Worm (Caenorhabditis elegans) whole organism, L3 larva: ENCODE results near the gene K07F5.22.
"Not testable (repeated sequence)": the region's sequence is repeated elsewhere in the genome, so short reads cannot be mapped to it uniquely, and the experiment has no call there.

ENCODE experiments used
- ZK546.5 ChIP-seq: sonication (generic microtip); optimal IDR thresholded peaks from 2 replicates; lab custom pipeline; 2017; ENCODE audit warnings: missing biosample characterization, missing genetic modification characterization
- aly-2 ChIP-seq: fragments of 150-350 bp; optimal IDR thresholded peaks from 2 replicates; lab custom pipeline; 2014; ENCODE audit warnings: missing biosample characterization, missing genetic modification characterization
- ceh-16 ChIP-seq: sonication (generic microtip); optimal IDR thresholded peaks from 2 replicates; lab custom pipeline; 2017; ENCODE audit warnings: missing biosample characterization, missing genetic modification characterization
- ceh-28 ChIP-seq: fragments of 150-350 bp; optimal IDR thresholded peaks from 2 replicates; lab custom pipeline; 2014; ENCODE audit warnings: missing biosample characterization, missing genetic modification reagents, missing genetic modification characterization
- ceh-9 ChIP-seq: sonication (generic microtip); optimal IDR thresholded peaks from 2 replicates; lab custom pipeline; 2018; ENCODE audit warnings: missing biosample characterization, missing genetic modification characterization
- daf-12 ChIP-seq: fragments of 150-350 bp; optimal IDR thresholded peaks from 2 replicates; lab custom pipeline; 2014; ENCODE audit warnings: missing biosample characterization, missing genetic modification reagents, missing genetic modification characterization
- egl-27 ChIP-seq: sonication (generic microtip); optimal IDR thresholded peaks from 4 replicates; lab custom pipeline; 2017; ENCODE audit warnings: missing biosample characterization, missing genetic modification reagents, missing genetic modification characterization
- egl-5 ChIP-seq: fragments of 150-350 bp; optimal IDR thresholded peaks from 2 replicates; lab custom pipeline; 2017; ENCODE audit warnings: missing biosample characterization, missing genetic modification reagents, missing genetic modification characterization, inconsistent platforms
- elt-1 ChIP-seq: fragments of 150-350 bp; optimal IDR thresholded peaks from 2 replicates; lab custom pipeline; 2014; ENCODE audit warnings: missing biosample characterization, missing genetic modification characterization
- elt-2 ChIP-seq: sonication (generic microtip); optimal IDR thresholded peaks from 2 replicates; lab custom pipeline; 2016; ENCODE audit warnings: missing genetic modification reagents, mild to moderate bottlenecking, missing genetic modification characterization, missing compliant biosample characterization
- elt-3 ChIP-seq, 3 experiments: fragments of 150-350 bp in 1 of 3; sonication (generic microtip) in 2 of 3; optimal IDR thresholded peaks; 2 replicates in 2 of 3; 4 replicates in 1 of 3; lab custom pipeline; 2014 to 2017; ENCODE audit warnings: missing biosample characterization in 3 of 3, missing genetic modification characterization in 3 of 3
- eor-1 ChIP-seq, 2 experiments: fragments of 150-350 bp; optimal IDR thresholded peaks; 2 replicates each; lab custom pipeline; 2014 to 2018; ENCODE audit warnings: missing biosample characterization in 2 of 2, missing genetic modification characterization in 2 of 2
- fkh-10 ChIP-seq: sonication (generic microtip); optimal IDR thresholded peaks from 2 replicates; lab custom pipeline; 2017; ENCODE audit warnings: missing biosample characterization, missing genetic modification reagents, missing genetic modification characterization
- fkh-2 ChIP-seq: fragments of 150-350 bp; optimal IDR thresholded peaks from 2 replicates; lab custom pipeline; 2014; ENCODE audit warnings: missing biosample characterization, missing genetic modification reagents, missing genetic modification characterization
- fos-1 ChIP-seq: fragments of 150-350 bp; optimal IDR thresholded peaks from 2 replicates; lab custom pipeline; 2014; ENCODE audit warnings: missing biosample characterization, missing genetic modification characterization
- hmg-11 ChIP-seq: sonication (generic microtip); optimal IDR thresholded peaks from 2 replicates; lab custom pipeline; 2016; ENCODE audit warnings: missing genetic modification characterization, missing compliant biosample characterization
- jun-1 ChIP-seq: fragments of 150-350 bp; optimal IDR thresholded peaks from 2 replicates; lab custom pipeline; 2014; ENCODE audit warnings: missing biosample characterization, missing genetic modification reagents, missing genetic modification characterization
- lin-15B ChIP-seq: fragments of 150-350 bp; optimal IDR thresholded peaks from 2 replicates; lab custom pipeline; 2014; ENCODE audit warnings: missing biosample characterization, missing genetic modification characterization
- lin-39 ChIP-seq: fragments of 150-350 bp; optimal IDR thresholded peaks from 2 replicates; lab custom pipeline; 2018; ENCODE audit warnings: missing biosample characterization, missing genetic modification reagents, missing genetic modification characterization
- mdl-1 ChIP-seq: fragments of 150-350 bp; optimal IDR thresholded peaks from 2 replicates; lab custom pipeline; 2014; ENCODE audit warnings: missing biosample characterization, missing genetic modification characterization
- mml-1 ChIP-seq: fragments of 150-350 bp; sonication (generic microtip); optimal IDR thresholded peaks from 3 replicates; lab custom pipeline; 2014; ENCODE audit warnings: missing biosample characterization, missing genetic modification characterization
- nfya-1 ChIP-seq: sonication (generic microtip); optimal IDR thresholded peaks from 2 replicates; lab custom pipeline; 2017; ENCODE audit warnings: missing genetic modification characterization, mild to moderate bottlenecking, missing compliant biosample characterization, antibody characterized with exemption, moderate library complexity; ENCODE audit not compliant: insufficient read depth
- nhr-12 ChIP-seq: fragments of 150-350 bp; optimal IDR thresholded peaks from 2 replicates; lab custom pipeline; 2014; ENCODE audit warnings: missing biosample characterization, missing genetic modification characterization
- nhr-23 ChIP-seq: fragments of 150-350 bp; optimal IDR thresholded peaks from 2 replicates; lab custom pipeline; 2014; ENCODE audit warnings: missing biosample characterization, missing genetic modification reagents, missing genetic modification characterization
- nhr-25 ChIP-seq: sonication (generic microtip); optimal IDR thresholded peaks from 2 replicates; lab custom pipeline; 2017; ENCODE audit warnings: missing biosample characterization, missing genetic modification characterization
- nhr-67 ChIP-seq: fragments of 150-350 bp; optimal IDR thresholded peaks from 2 replicates; lab custom pipeline; 2014; ENCODE audit warnings: missing biosample characterization, missing genetic modification characterization
- pha-4 ChIP-seq: fragments of 150-350 bp; optimal IDR thresholded peaks from 2 replicates; lab custom pipeline; 2014; ENCODE audit warnings: missing biosample characterization, missing genetic modification reagents, missing genetic modification characterization
- skn-1 ChIP-seq: fragments of 150-350 bp; optimal IDR thresholded peaks from 2 replicates; lab custom pipeline; 2014; ENCODE audit warnings: missing biosample characterization, missing genetic modification characterization
- snpc-4 ChIP-seq: fragments of 150-350 bp; optimal IDR thresholded peaks from 2 replicates; lab custom pipeline; 2014; ENCODE audit warnings: missing biosample characterization, missing genetic modification characterization
- tbx-2 ChIP-seq: sonication (generic microtip); optimal IDR thresholded peaks from 2 replicates; lab custom pipeline; 2016; ENCODE audit warnings: mild to moderate bottlenecking, missing genetic modification characterization, missing compliant biosample characterization
- unc-62 ChIP-seq: fragments of 150-350 bp; sonication (generic microtip); optimal IDR thresholded peaks from 4 replicates; lab custom pipeline; 2014; ENCODE audit warnings: missing biosample characterization, missing genetic modification reagents, missing genetic modification characterization
- zag-1 ChIP-seq: fragments of 150-350 bp; optimal IDR thresholded peaks from 2 replicates; lab custom pipeline; 2014; ENCODE audit warnings: missing biosample characterization, missing genetic modification characterization
- ztf-4 ChIP-seq: fragments of 150-350 bp; optimal IDR thresholded peaks from 2 replicates; lab custom pipeline; 2014; ENCODE audit warnings: missing biosample characterization, missing genetic modification characterization

K07F5.22 gene

DNA sequence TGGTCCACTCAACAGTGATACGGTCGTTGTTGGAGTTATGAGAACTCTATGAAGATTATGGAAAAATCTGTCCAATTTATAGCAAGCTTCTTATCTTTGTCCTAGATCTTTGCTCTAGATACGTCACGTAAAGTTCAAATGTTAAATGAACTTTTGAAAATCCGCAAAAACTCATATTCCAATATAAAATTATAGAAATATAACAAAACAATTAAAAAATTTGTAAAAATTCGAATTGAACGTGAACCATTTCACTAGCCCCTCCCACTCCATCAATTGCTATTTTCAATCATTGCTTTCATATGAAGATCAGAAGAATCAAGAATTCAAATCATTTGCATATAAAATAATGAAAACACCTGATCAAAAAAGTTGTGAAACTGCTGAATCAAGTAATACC lies 32.3 kb upstream of the K07F5.22 start, which contains the start of gene kin-21:
Gene kin-21 (plus strand): TSS at position 301 of the 400 bp plus-strand sequence.
- TF ChIP-seq snpc-4 (tag; lab: Kevin White, UChicago), result no peak
- TF ChIP-seq mdl-1, result no peak
- no peak for TF ChIP-seq daf-12 (tag; lab: Kevin White, UChicago)
- TF ChIP-seq zag-1 (tag; lab: Kevin White, UChicago), result no peak
- no peak for TF ChIP-seq nhr-67 (tag; lab: Kevin White, UChicago)
- TF ChIP-seq elt-2 (tag; lab: Kevin White, UChicago), result no peak
- TF ChIP-seq ceh-28 (tag; lab: Kevin White, UChicago), result no peak

DNA sequence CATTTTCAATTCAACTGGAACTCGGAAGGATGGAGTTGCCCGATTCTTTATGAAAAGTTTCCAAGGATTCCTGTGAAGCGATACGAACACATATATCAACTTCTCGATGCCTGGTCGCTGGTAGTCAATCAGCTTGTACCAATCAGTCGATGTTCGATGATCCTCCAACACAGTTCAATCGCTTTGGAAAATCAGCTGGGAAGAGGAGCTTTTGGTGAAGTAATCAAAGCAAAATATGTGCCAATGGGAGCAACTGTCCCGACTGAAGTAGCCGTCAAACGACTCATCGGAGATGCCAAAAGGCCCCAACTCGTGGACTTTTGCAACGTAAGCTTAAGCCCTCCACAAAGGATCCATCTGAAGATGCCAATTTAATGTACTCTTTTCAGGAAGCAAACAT lies 31.5 kb upstream of the K07F5.22 start:
- TF ChIP-seq ceh-28 (tag; lab: Kevin White, UChicago), result no peak
- no peak for TF ChIP-seq snpc-4 (tag; lab: Kevin White, UChicago)
- TF ChIP-seq ZK546.5 (tag; lab: Kevin White, UChicago), result no peak
- TF ChIP-seq lin-15B, result no peak
- TF ChIP-seq lin-39 (tag; lab: Kevin White, UChicago), result no peak
- no peak for TF ChIP-seq nhr-23 (tag; lab: Kevin White, UChicago)
- TF ChIP-seq ceh-16 (tag; lab: Kevin White, UChicago), result no peak
- no peak for TF ChIP-seq fkh-10 (GFP tag; lab: Kevin White, UChicago)
- TF ChIP-seq hmg-11, result no peak
- TF ChIP-seq mml-1 (tag; lab: Kevin White, UChicago), result no peak
- no peak for TF ChIP-seq fos-1
- no peak for TF ChIP-seq jun-1 (tag; lab: Kevin White, UChicago)
- no peak for TF ChIP-seq zag-1 (tag; lab: Kevin White, UChicago)
- TF ChIP-seq pha-4 (tag; lab: Kevin White, UChicago), result no peak
- no peak for TF ChIP-seq tbx-2
- TF ChIP-seq egl-27, result no peak

ce11 chrIV:9836317-9836716 lies 28.6 kb upstream of the K07F5.22 start, which contains the start of gene msp-81:
msp-81 (minus strand) TSS chrIV:9836417.
- TF ChIP-seq nfya-1 (tag; lab: Kevin White, UChicago) (no peak), mml-1 (tag; lab: Kevin White, UChicago) (no peak), eor-1 (tag; optimal IDR thresholded peaks at IDR 0.05; lab: Kevin White, UChicago) (no peak), zag-1 (tag; lab: Kevin White, UChicago) (no peak), skn-1 (no peak), elt-1 (no peak), hmg-11 (no peak), aly-2 (tag; lab: Kevin White, UChicago) (no peak), jun-1 (tag; lab: Kevin White, UChicago) (no peak), mdl-1 (no peak), elt-3 (tag; optimal IDR thresholded peaks at IDR 0.05; lab: Kevin White, UChicago) (no peak)
- TF ChIP-seq, all 47 proteins: peak for 0

DNA sequence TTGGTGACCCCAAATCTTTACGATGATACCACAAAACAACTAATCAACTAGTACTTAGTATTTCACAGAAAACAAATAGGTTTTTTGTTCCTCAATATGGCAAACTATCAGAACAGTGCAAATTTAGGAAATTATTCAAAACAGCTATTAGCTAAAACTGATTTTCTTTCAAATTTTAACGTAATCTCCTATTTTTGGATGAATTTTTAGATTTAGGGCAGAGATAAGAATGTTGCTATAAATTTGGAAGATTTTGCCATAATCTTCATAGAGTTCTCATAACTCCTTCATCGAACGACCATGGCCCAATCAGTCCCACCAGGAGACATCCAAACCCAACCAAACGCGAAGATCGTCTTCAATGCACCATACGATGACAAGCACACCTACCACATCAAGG lies 27.5 kb upstream of the K07F5.22 start, which contains the start of gene msp-10:
Gene msp-10 (plus strand): TSS at position 301 of the 400 bp plus-strand sequence.
- not testable (repeated sequence) for TF ChIP-seq snpc-4 (tag; lab: Kevin White, UChicago); ceh-16 (tag; lab: Kevin White, UChicago); mdl-1

DNA sequence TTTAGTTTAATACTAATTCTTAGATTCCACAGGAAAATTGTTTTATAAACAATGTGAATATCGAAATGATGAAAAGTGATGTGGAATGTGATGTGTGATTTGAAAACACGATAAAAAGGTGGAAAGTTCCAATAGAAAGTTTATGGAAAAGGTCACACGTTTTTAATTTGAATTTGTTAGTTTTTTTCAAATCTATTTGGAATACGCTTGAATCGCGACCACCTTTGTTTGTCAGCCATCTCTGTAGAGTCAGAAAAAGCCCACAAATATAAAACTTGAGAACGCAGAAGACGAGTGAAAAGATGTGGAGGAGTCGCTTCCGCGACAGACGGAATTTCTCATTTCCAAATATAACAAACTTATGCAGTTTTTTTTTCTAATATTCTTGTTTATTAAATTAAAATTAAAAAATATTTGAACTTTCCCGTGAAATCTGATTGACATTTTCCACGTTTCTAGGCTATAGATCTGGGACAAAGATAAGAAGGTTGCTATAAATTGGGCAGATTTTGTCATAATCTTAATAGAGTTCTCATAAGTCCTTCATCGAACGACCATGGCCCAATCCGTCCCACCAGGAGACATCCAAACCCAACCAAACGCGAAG lies 23.8 kb upstream of the K07F5.22 start, which contains the start of the genes kin-24 and msp-56:
Gene kin-24 (minus strand): TSS at position 101 of the 607 bp plus-strand sequence.
Gene msp-56 (plus strand): TSS at position 557 of the 607 bp plus-strand sequence.
- TF ChIP-seq pha-4 (tag; lab: Kevin White, UChicago), result no peak
- no peak for TF ChIP-seq ztf-4
- TF ChIP-seq ZK546.5 (tag; lab: Kevin White, UChicago), result no peak
- no peak for TF ChIP-seq nhr-25
- TF ChIP-seq egl-27, result no peak
- TF ChIP-seq egl-5 (tag; lab: Kevin White, UChicago), result no peak
- TF ChIP-seq ceh-9 (tag; lab: Kevin White, UChicago), result no peak
- TF ChIP-seq fkh-2 (tag; lab: Kevin White, UChicago), result no peak
- TF ChIP-seq ceh-28 (tag; lab: Kevin White, UChicago), result no peak
- TF ChIP-seq nhr-12 (tag; lab: Kevin White, UChicago), result no peak
- no peak for TF ChIP-seq unc-62
- TF ChIP-seq jun-1 (tag; lab: Kevin White, UChicago), result no peak
- TF ChIP-seq fkh-10 (GFP tag; lab: Kevin White, UChicago), result no peak
